Worm (Caenorhabditis elegans) whole organism, L4 larva: Measurements from ENCODE around the gene cest-9.2.

ENCODE experiments used
- D1046.2 ChIP-seq: fragments of 200-800 bp; sonication (Bioruptor generic); IDR thresholded peaks from 2 replicates; pipeline ENCODE4 v1.3.6; 2022; ENCODE audit warnings: missing genetic modification characterization, missing compliant biosample characterization
- F10B5.3 ChIP-seq: sonication (generic microtip); optimal IDR thresholded peaks from 2 replicates; lab custom pipeline; 2016; ENCODE audit warnings: mild to moderate bottlenecking, missing genetic modification characterization, missing compliant biosample characterization
- F49E8.2 ChIP-seq: sonication (generic microtip); optimal IDR thresholded peaks from 2 replicates; lab custom pipeline; 2016; ENCODE audit warnings: missing compliant biosample characterization, mild to moderate bottlenecking, missing genetic modification characterization, borderline replicate concordance
- Y105C5A.15 ChIP-seq: fragments of 200-800 bp; sonication (Bioruptor generic); IDR thresholded peaks from 2 replicates; pipeline ENCODE4 v1.3.6; 2022; ENCODE audit warnings: missing genetic modification characterization, missing compliant biosample characterization
- aha-1 ChIP-seq: fragments of 150-350 bp; peaks from one replicate; lab custom pipeline; 2014; ENCODE audit warnings: missing biosample characterization, missing genetic modification characterization
- aly-2 ChIP-seq: sonication (generic microtip); optimal IDR thresholded peaks from 2 replicates; lab custom pipeline; 2018; ENCODE audit warnings: missing biosample characterization, missing genetic modification characterization
- ama-1 ChIP-seq: fragments of 150-350 bp; optimal IDR thresholded peaks from 2 replicates; lab custom pipeline; 2014; ENCODE audit warnings: inconsistent platforms, mixed read lengths
- arid-1 ChIP-seq: fragments of 200-800 bp; sonication (Bioruptor generic); conservative IDR thresholded peaks from 2 replicates; pipeline ENCODE4 v1.3.6; 2022; ENCODE audit warnings: missing genetic modification reagents, missing genetic modification characterization, missing compliant biosample characterization
- attf-4 ChIP-seq: sonication (generic microtip); optimal IDR thresholded peaks from 3 replicates; lab custom pipeline; 2017; ENCODE audit warnings: missing biosample characterization, missing genetic modification characterization
- ceh-44 ChIP-seq: fragments of 200-800 bp; sonication (Bioruptor generic); IDR thresholded peaks from 2 replicates; pipeline ENCODE4 v1.3.6; 2022; ENCODE audit warnings: missing genetic modification reagents, missing genetic modification characterization, missing compliant biosample characterization
- ces-1 ChIP-seq: fragments of 150-350 bp; sonication (generic microtip); optimal IDR thresholded peaks from 4 replicates; lab custom pipeline; 2014; ENCODE audit warnings: missing biosample characterization, missing genetic modification reagents, missing genetic modification characterization
- daf-16 ChIP-seq, 3 experiments: sonication (generic microtip); optimal IDR thresholded peaks; 2 replicates each; lab custom pipeline; 2016 to 2017; ENCODE audit warnings: missing genetic modification characterization in 3 of 3, missing genetic modification reagents in 3 of 3, mild to moderate bottlenecking in 2 of 3, missing compliant biosample characterization in 2 of 3, missing biosample characterization in 1 of 3, moderate library complexity in 1 of 3
- daf-19 ChIP-seq: fragments of 200-800 bp; sonication (Bioruptor generic); conservative IDR thresholded peaks from 2 replicates; pipeline ENCODE4 v1.3.6; 2022; ENCODE audit warnings: missing genetic modification characterization, missing compliant biosample characterization
- dmd-8 ChIP-seq: fragments of 200-800 bp; sonication (Bioruptor generic); IDR thresholded peaks from 2 replicates; pipeline ENCODE4 v1.3.6; 2022; ENCODE audit warnings: missing genetic modification characterization, missing compliant biosample characterization
- duxl-1 ChIP-seq: sonication (generic microtip); optimal IDR thresholded peaks from 2 replicates; lab custom pipeline; 2016; ENCODE audit warnings: mild to moderate bottlenecking, missing genetic modification characterization, moderate library complexity, missing compliant biosample characterization; ENCODE audit not compliant: poor library complexity
- dve-1 ChIP-seq: sonication (generic microtip); optimal IDR thresholded peaks from 2 replicates; lab custom pipeline; 2017; ENCODE audit warnings: antibody characterized with exemption, mild to moderate bottlenecking, missing genetic modification characterization, missing compliant biosample characterization; ENCODE audit not compliant: insufficient read depth
- egl-43 ChIP-seq: fragments of 200-800 bp; sonication (Bioruptor generic); IDR thresholded peaks from 2 replicates; pipeline ENCODE4 v1.3.6; 2022; ENCODE audit warnings: missing genetic modification reagents, missing genetic modification characterization, missing compliant biosample characterization
- fkh-10 ChIP-seq: fragments of 150-350 bp; optimal IDR thresholded peaks from 2 replicates; lab custom pipeline; 2014; ENCODE audit warnings: missing biosample characterization, missing genetic modification reagents, missing genetic modification characterization
- gei-8 ChIP-seq: fragments of 200-800 bp; sonication (Bioruptor generic); optimal IDR thresholded peaks from 2 replicates; lab custom pipeline; 2018; ENCODE audit warnings: mild to moderate bottlenecking, missing genetic modification characterization, missing compliant biosample characterization
- hlh-11 ChIP-seq: fragments of 200-800 bp; sonication (Bioruptor generic); optimal IDR thresholded peaks from 2 replicates; lab custom pipeline; 2018; ENCODE audit warnings: mild to moderate bottlenecking, missing genetic modification characterization, missing compliant biosample characterization
- hmg-1.1 ChIP-seq: fragments of 200-800 bp; sonication (Bioruptor generic); IDR thresholded peaks from 2 replicates; pipeline ENCODE4 v1.3.6; 2022; ENCODE audit warnings: missing genetic modification reagents, missing genetic modification characterization, missing compliant biosample characterization
- lim-7 ChIP-seq: fragments of 200-800 bp; sonication (Bioruptor generic); IDR thresholded peaks from 2 replicates; pipeline ENCODE4 v1.3.6; 2022; ENCODE audit warnings: missing genetic modification characterization, missing compliant biosample characterization
- lin-15B ChIP-seq: fragments of 150-350 bp; sonication (generic microtip); optimal IDR thresholded peaks from 3 replicates; lab custom pipeline; 2014; ENCODE audit warnings: missing biosample characterization, missing genetic modification characterization
- lin-38 ChIP-seq: fragments of 200-800 bp; sonication (Bioruptor generic); IDR thresholded peaks from 2 replicates; pipeline ENCODE4 v1.3.6; 2022; ENCODE audit warnings: missing genetic modification reagents, missing genetic modification characterization, missing compliant biosample characterization
- lin-39 ChIP-seq: fragments of 150-350 bp; optimal IDR thresholded peaks from 2 replicates; lab custom pipeline; 2014; ENCODE audit warnings: missing biosample characterization, missing genetic modification reagents, missing genetic modification characterization
- mdl-1 ChIP-seq, 2 experiments: fragments of 150-350 bp in 1 of 2; sonication (generic microtip) in 1 of 2; optimal IDR thresholded peaks; 2 replicates each; lab custom pipeline; 2014 to 2017; ENCODE audit warnings: missing biosample characterization in 2 of 2, missing genetic modification characterization in 2 of 2
- mdt-29 ChIP-seq: fragments of 200-800 bp; sonication (Bioruptor generic); IDR thresholded peaks from 2 replicates; pipeline ENCODE4 v1.3.6; 2022; ENCODE audit warnings: missing genetic modification reagents, missing genetic modification characterization, missing compliant biosample characterization
- mxl-3 ChIP-seq: fragments of 200-800 bp; sonication (Bioruptor generic); optimal IDR thresholded peaks from 2 replicates; lab custom pipeline; 2018; ENCODE audit warnings: mild to moderate bottlenecking, missing genetic modification characterization, missing compliant biosample characterization
- nhr-10 ChIP-seq: fragments of 150-350 bp; optimal IDR thresholded peaks from 2 replicates; lab custom pipeline; 2014; ENCODE audit warnings: missing biosample characterization, missing genetic modification characterization
- nhr-11 ChIP-seq: fragments of 150-350 bp; optimal IDR thresholded peaks from 2 replicates; lab custom pipeline; 2014; ENCODE audit warnings: missing biosample characterization, missing genetic modification characterization
- nhr-237 ChIP-seq: sonication (generic microtip); optimal IDR thresholded peaks from 2 replicates; lab custom pipeline; 2017; ENCODE audit warnings: missing biosample characterization, missing genetic modification characterization
- nhr-25 ChIP-seq: sonication (generic microtip); optimal IDR thresholded peaks from 2 replicates; lab custom pipeline; 2017; ENCODE audit warnings: missing genetic modification characterization, mild to moderate bottlenecking, missing compliant biosample characterization, antibody characterized with exemption, moderate library complexity, borderline replicate concordance; ENCODE audit not compliant: insufficient read depth
- nhr-28 ChIP-seq: fragments of 150-350 bp; optimal IDR thresholded peaks from 2 replicates; lab custom pipeline; 2014; ENCODE audit warnings: missing biosample characterization, missing genetic modification characterization
- nhr-6 ChIP-seq: fragments of 150-350 bp; optimal IDR thresholded peaks from 2 replicates; lab custom pipeline; 2014; ENCODE audit warnings: missing biosample characterization, missing genetic modification characterization
- pha-4 ChIP-seq, 2 experiments: fragments of 150-350 bp in 1 of 2; fragments of 200-800 bp in 1 of 2; sonication (Bioruptor generic) in 1 of 2; IDR thresholded peaks in 1 of 2; optimal IDR thresholded peaks in 1 of 2; 2 replicates each; pipeline versions ENCODE4 v1.3.6 to Lab custom; 2014 to 2022; ENCODE audit warnings: missing genetic modification characterization in 2 of 2, missing genetic modification reagents in 2 of 2, missing biosample characterization in 1 of 2, missing compliant biosample characterization in 1 of 2
- pqm-1 ChIP-seq: sonication (generic microtip); optimal IDR thresholded peaks from 2 replicates; lab custom pipeline; 2017; ENCODE audit warnings: missing biosample characterization, missing genetic modification characterization
- rbr-2 ChIP-seq: sonication (generic microtip); optimal IDR thresholded peaks from 2 replicates; lab custom pipeline; 2016; ENCODE audit warnings: missing genotype, missing genetic modification characterization, missing compliant biosample characterization
- saeg-2 ChIP-seq: fragments of 200-800 bp; sonication (Bioruptor generic); IDR thresholded peaks from 2 replicates; pipeline ENCODE4 v1.3.6; 2022; ENCODE audit warnings: missing genetic modification reagents, missing genetic modification characterization, missing compliant biosample characterization
- set-16 ChIP-seq: fragments of 200-800 bp; sonication (Bioruptor generic); IDR thresholded peaks from 2 replicates; pipeline ENCODE4 v1.3.6; 2022; ENCODE audit warnings: missing genetic modification reagents, missing genetic modification characterization, missing compliant biosample characterization
- spr-3 ChIP-seq: fragments of 200-800 bp; sonication (Bioruptor generic); optimal IDR thresholded peaks from 2 replicates; lab custom pipeline; 2018; ENCODE audit warnings: mild to moderate bottlenecking, missing genetic modification characterization, missing compliant biosample characterization
- unc-62 ChIP-seq, 3 experiments: fragments of 150-350 bp in 1 of 3; sonication (generic microtip); optimal IDR thresholded peaks in 2 of 3; peaks in 1 of 3; 1 replicate in 1 of 3; 2 replicates in 2 of 3; lab custom pipeline; 2014 to 2017; ENCODE audit warnings: missing biosample characterization in 3 of 3, missing genetic modification characterization in 3 of 3, missing genetic modification reagents in 3 of 3, missing genotype in 1 of 3
- zfp-2 ChIP-seq: sonication (generic microtip); optimal IDR thresholded peaks from 2 replicates; lab custom pipeline; 2016; ENCODE audit warnings: mild to moderate bottlenecking, missing genetic modification characterization, missing compliant biosample characterization
- zip-11 ChIP-seq: fragments of 200-800 bp; sonication (Bioruptor generic); IDR thresholded peaks from 2 replicates; pipeline ENCODE4 v1.3.6; 2022; ENCODE audit warnings: missing genetic modification characterization, missing compliant biosample characterization

cest-9.2 gene

DNA sequence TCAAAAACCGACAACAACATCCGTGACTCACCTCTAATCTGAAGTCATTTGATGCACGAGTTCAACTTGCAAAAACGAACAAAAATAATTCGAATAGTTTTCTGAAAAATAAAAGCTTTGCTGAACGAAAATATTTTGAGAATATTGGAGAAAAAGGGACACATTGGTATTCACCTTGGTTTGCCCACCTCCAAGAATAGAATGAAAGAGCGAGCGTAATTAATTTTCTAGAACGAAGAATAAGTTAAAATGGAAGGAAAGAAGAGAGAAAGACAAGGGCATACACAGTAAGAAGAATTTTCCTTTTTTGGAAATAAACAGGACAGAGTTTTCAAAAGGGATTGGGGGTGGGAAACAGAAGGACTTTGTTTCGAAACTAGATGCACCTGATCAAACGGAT is 9.1 kb upstream of the cest-9.2 start, which contains the start of gene cab-1:
TSS of gene cab-1 (minus strand) at position 101 of the 400 bp plus-strand sequence.
- no peak for TF ChIP-seq ces-1 (GFP tag; lab: Kevin White, UChicago)
- TF ChIP-seq unc-62 (GFP tag; optimal IDR thresholded peaks at IDR 0.05 in 1 of 2; lab: Kevin White, UChicago), result peak in 1 of 2 experiments; percentile 86
- TF ChIP-seq unc-62 (tag; optimal IDR thresholded peaks at IDR 0.05; lab: Kevin White, UChicago), result no peak
- TF ChIP-seq ama-1, result no peak

DNA sequence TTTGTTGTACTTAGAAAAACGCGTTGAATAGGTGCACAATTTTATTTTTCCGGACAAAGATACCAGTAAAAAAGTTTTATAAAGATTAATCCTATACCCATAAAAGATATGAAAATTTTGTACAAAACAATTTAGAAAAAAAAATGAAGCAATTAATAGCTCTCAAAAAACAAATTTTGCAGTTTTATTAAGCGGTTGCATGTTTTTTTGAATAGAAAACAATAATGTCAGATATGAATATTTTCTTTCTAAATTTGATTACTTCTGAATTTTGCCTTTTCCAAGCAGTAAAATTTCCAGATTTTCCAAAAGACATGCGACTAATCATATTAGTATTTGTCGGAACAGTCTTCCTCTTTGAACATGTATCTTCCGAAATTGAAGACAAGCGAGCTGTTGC is 5.0 kb upstream of the cest-9.2 start, which contains the start of gene C23H4.8:
TSS of gene C23H4.8 (plus strand) at position 301 of the 400 bp plus-strand sequence.
- TF ChIP-seq dve-1 (tag; lab: Kevin White, UChicago), result no peak
- TF ChIP-seq arid-1 (GFP tag; lab: Robert Waterston, UW), result no peak
- TF ChIP-seq rbr-2 (tag; lab: Kevin White, UChicago), result no peak
- TF ChIP-seq duxl-1 (tag; lab: Kevin White, UChicago), result no peak
- no peak for TF ChIP-seq lin-39 (tag; lab: Kevin White, UChicago)
- no peak for TF ChIP-seq nhr-6 (tag; lab: Kevin White, UChicago)
- TF ChIP-seq dmd-8 (GFP tag; lab: Robert Waterston, UW), result no peak
- TF ChIP-seq spr-3 (GFP tag; lab: Kevin White, UChicago), result no peak
- TF ChIP-seq nhr-11, result no peak
- TF ChIP-seq aly-2, result no peak
- no peak for TF ChIP-seq pha-4 (GFP tag; IDR thresholded peaks at IDR 0.05; lab: Robert Waterston, UW)
- TF ChIP-seq pha-4 (tag; optimal IDR thresholded peaks at IDR 0.05; lab: Kevin White, UChicago), result no peak
- TF ChIP-seq zfp-2 (tag; lab: Kevin White, UChicago), result no peak
- TF ChIP-seq nhr-25 (tag; lab: Kevin White, UChicago), result no peak
- no peak for TF ChIP-seq D1046.2 (GFP tag; lab: Robert Waterston, UW)
- TF ChIP-seq mdl-1 (tag; optimal IDR thresholded peaks at IDR 0.05; lab: Kevin White, UChicago), result no peak
- no peak for TF ChIP-seq hlh-11 (tag; lab: Kevin White, UChicago)
- TF ChIP-seq nhr-10 (tag; lab: Kevin White, UChicago), result no peak
- TF ChIP-seq hmg-1.1, result no peak
- TF ChIP-seq fkh-10 (GFP tag; lab: Kevin White, UChicago), result no peak
- no peak for TF ChIP-seq saeg-2 (GFP tag; lab: Robert Waterston, UW)
- TF ChIP-seq, all 104 proteins: peak for 0

DNA sequence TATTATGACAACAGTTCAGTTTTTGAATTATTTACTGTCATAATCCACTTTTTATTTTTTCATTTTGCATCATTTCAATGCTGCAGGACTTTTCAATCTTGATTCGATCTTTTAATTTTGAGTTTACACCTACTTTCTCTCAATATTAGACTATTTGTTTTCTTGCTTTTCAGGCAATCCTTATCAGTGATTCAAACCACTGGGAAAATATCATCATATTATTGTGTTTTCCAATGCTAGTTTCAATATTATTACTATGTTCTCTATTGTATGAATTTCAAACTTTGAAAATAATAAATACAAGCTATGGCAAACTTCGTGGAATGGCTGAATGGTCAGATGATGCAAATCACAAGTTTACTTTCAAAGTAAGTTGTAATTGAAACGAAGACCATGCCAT is 2.4 kb upstream of the cest-9.2 start, which contains the start of gene cest-8:
TSS of gene cest-8 (plus strand) at position 184 of the 400 bp plus-strand sequence.
- TF ChIP-seq F49E8.2 (tag; lab: Kevin White, UChicago) (no peak), aha-1 (tag; lab: Kevin White, UChicago) (peak; percentile 87), hmg-1.1 (no peak), dve-1 (tag; lab: Kevin White, UChicago) (peak; percentile 19), pqm-1 (tag; lab: Kevin White, UChicago) (peak; percentile 14), set-16 (GFP tag; lab: Robert Waterston, UW) (no peak), daf-16 (GFP tag; optimal IDR thresholded peaks at IDR 0.05; lab: Kevin White, UChicago) (no peak), daf-16 (tag; optimal IDR thresholded peaks at IDR 0.05; lab: Kevin White, UChicago) (peak; percentile 97), zip-11 (GFP tag; lab: Robert Waterston, UW) (no peak), F10B5.3 (no peak)

DNA sequence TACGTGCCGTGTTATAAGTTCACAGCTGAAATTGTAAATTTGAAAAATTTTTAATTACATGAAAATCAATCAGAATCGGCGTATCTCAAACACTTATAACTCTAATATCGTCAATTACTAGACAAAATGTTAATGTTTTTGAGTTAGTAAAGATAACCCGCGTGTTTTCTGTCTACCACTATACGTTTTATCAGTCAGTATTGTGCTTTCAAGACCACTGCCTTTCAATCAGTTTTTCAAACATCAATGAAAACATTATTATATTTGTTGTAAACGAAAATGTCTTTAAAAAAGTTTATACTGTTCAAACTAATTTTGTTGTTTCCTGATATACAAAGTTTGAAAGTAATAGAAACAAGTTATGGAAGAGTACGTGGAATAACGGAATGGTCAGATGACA is 806 bp downstream of the cest-9.2 start:
- TF ChIP-seq daf-16 (GFP tag; optimal IDR thresholded peaks at IDR 0.05; lab: Kevin White, UChicago), result no peak
- peak; percentile 95 for TF ChIP-seq daf-16 (tag; optimal IDR thresholded peaks at IDR 0.05; lab: Kevin White, UChicago)
- TF ChIP-seq hmg-1.1, result no peak
- no peak for TF ChIP-seq mxl-3 (GFP tag; lab: Kevin White, UChicago)
- no peak for TF ChIP-seq nhr-11
- TF ChIP-seq attf-4 (tag; lab: Kevin White, UChicago), result no peak
- peak; percentile 24 for TF ChIP-seq nhr-28
- TF ChIP-seq Y105C5A.15 (GFP tag; lab: Robert Waterston, UW), result no peak
- peak; percentile 63 for TF ChIP-seq dve-1 (tag; lab: Kevin White, UChicago)
- no peak for TF ChIP-seq lim-7 (GFP tag; lab: Robert Waterston, UW)
- no peak for TF ChIP-seq mdt-29 (GFP tag; lab: Robert Waterston, UW)
- TF ChIP-seq nhr-237 (tag; lab: Kevin White, UChicago), result no peak
- no peak for TF ChIP-seq nhr-25 (tag; lab: Kevin White, UChicago)
- no peak for TF ChIP-seq egl-43 (GFP tag; lab: Robert Waterston, UW)
- no peak for TF ChIP-seq lin-15B (tag; lab: Kevin White, UChicago)
- peak; percentile 36 for TF ChIP-seq hlh-11 (tag; lab: Kevin White, UChicago)
- no peak for TF ChIP-seq ces-1 (GFP tag; lab: Kevin White, UChicago)
- TF ChIP-seq lin-38 (GFP tag; lab: Robert Waterston, UW), result no peak
- TF ChIP-seq pqm-1 (tag; lab: Kevin White, UChicago), result peak; percentile 19
- no peak for TF ChIP-seq daf-19 (GFP tag; lab: Robert Waterston, UW)
- no peak for TF ChIP-seq ceh-44 (GFP tag; lab: Robert Waterston, UW)
- TF ChIP-seq gei-8 (GFP tag; lab: Kevin White, UChicago), result no peak
